Worm (Caenorhabditis elegans) whole organism, L4 larva: ENCODE measurements around the gene teg-1.

Experiments used
- F26F4.8 ChIP-seq: fragments of 200-800 bp; sonication (Bioruptor generic); conservative IDR thresholded peaks from 2 replicates; pipeline ENCODE4 v1.3.6; 2022; ENCODE audit warnings: missing genetic modification characterization, missing compliant biosample characterization
- F37D6.2 ChIP-seq: sonication (generic microtip); optimal IDR thresholded peaks from 2 replicates; lab custom pipeline; 2016; ENCODE audit warnings: mild to moderate bottlenecking, missing genetic modification characterization, missing compliant biosample characterization
- F44E2.7 ChIP-seq: fragments of 200-800 bp; sonication (Bioruptor generic); IDR thresholded peaks from 2 replicates; pipeline ENCODE4 v2.1.2; 2022; ENCODE audit warnings: missing genetic modification characterization, missing compliant biosample characterization
- F49E8.2 ChIP-seq: sonication (generic microtip); optimal IDR thresholded peaks from 2 replicates; lab custom pipeline; 2016; ENCODE audit warnings: missing compliant biosample characterization, mild to moderate bottlenecking, missing genetic modification characterization, borderline replicate concordance
- R02D3.7 ChIP-seq: fragments of 150-350 bp; sonication (generic microtip); optimal IDR thresholded peaks from 3 replicates; lab custom pipeline; 2014; ENCODE audit warnings: missing biosample characterization, missing genetic modification characterization
- T26A8.4 ChIP-seq: fragments of 200-800 bp; sonication (Bioruptor generic); IDR thresholded peaks from 2 replicates; pipeline ENCODE4 v1.3.6; 2022; ENCODE audit warnings: missing genetic modification characterization, missing compliant biosample characterization
- Y48G9A.11 ChIP-seq: fragments of 200-800 bp; sonication (Bioruptor generic); IDR thresholded peaks from 2 replicates; pipeline ENCODE4 v1.3.6; 2022; ENCODE audit warnings: missing genetic modification reagents, missing genetic modification characterization, missing compliant biosample characterization
- Y5F2A.4 ChIP-seq: fragments of 200-800 bp; sonication (Bioruptor generic); optimal IDR thresholded peaks from 2 replicates; lab custom pipeline; 2018; ENCODE audit warnings: mild to moderate bottlenecking, missing genetic modification characterization, missing compliant biosample characterization
- Y75B8A.6 ChIP-seq: fragments of 200-800 bp; sonication (Bioruptor generic); IDR thresholded peaks from 2 replicates; pipeline ENCODE4 v1.3.6; 2022; ENCODE audit warnings: missing genetic modification reagents, missing genetic modification characterization, missing compliant biosample characterization
- ama-1 ChIP-seq: fragments of 150-350 bp; optimal IDR thresholded peaks from 2 replicates; lab custom pipeline; 2014; ENCODE audit warnings: inconsistent platforms, mixed read lengths
- attf-4 ChIP-seq: sonication (generic microtip); optimal IDR thresholded peaks from 3 replicates; lab custom pipeline; 2017; ENCODE audit warnings: missing biosample characterization, missing genetic modification characterization
- ceh-20 ChIP-seq: fragments of 200-800 bp; sonication (Bioruptor generic); IDR thresholded peaks from 2 replicates; pipeline ENCODE4 v1.3.6; 2022; ENCODE audit warnings: missing genetic modification reagents, missing genetic modification characterization, missing compliant biosample characterization
- ceh-62 ChIP-seq: sonication (generic microtip); optimal IDR thresholded peaks from 2 replicates; lab custom pipeline; 2017; ENCODE audit warnings: missing biosample characterization, missing genetic modification characterization
- ceh-82 ChIP-seq: sonication (generic microtip); optimal IDR thresholded peaks from 2 replicates; lab custom pipeline; 2017; ENCODE audit warnings: missing biosample characterization, missing genetic modification characterization
- ces-1 ChIP-seq: fragments of 150-350 bp; sonication (generic microtip); optimal IDR thresholded peaks from 4 replicates; lab custom pipeline; 2014; ENCODE audit warnings: missing biosample characterization, missing genetic modification reagents, missing genetic modification characterization
- daf-12 ChIP-seq: fragments of 150-350 bp; optimal IDR thresholded peaks from 2 replicates; lab custom pipeline; 2014; ENCODE audit warnings: missing biosample characterization, missing genetic modification reagents, missing genetic modification characterization
- daf-8 ChIP-seq: fragments of 200-800 bp; sonication (Bioruptor generic); IDR thresholded peaks from 2 replicates; pipeline ENCODE4 v1.3.6; 2022; ENCODE audit warnings: missing genetic modification characterization, missing compliant biosample characterization
- dmd-8 ChIP-seq: fragments of 200-800 bp; sonication (Bioruptor generic); IDR thresholded peaks from 2 replicates; pipeline ENCODE4 v1.3.6; 2022; ENCODE audit warnings: missing genetic modification characterization, missing compliant biosample characterization
- dmd-9 ChIP-seq: fragments of 200-800 bp; sonication (Bioruptor generic); IDR thresholded peaks from 2 replicates; pipeline ENCODE4 v1.3.6; 2022; ENCODE audit warnings: missing genetic modification reagents, missing genetic modification characterization, missing compliant biosample characterization
- dpl-1 ChIP-seq: fragments of 150-350 bp; optimal IDR thresholded peaks from 2 replicates; lab custom pipeline; 2014; ENCODE audit warnings: missing biosample characterization, missing genetic modification reagents, missing genetic modification characterization
- duxl-1 ChIP-seq: sonication (generic microtip); optimal IDR thresholded peaks from 2 replicates; lab custom pipeline; 2016; ENCODE audit warnings: mild to moderate bottlenecking, missing genetic modification characterization, moderate library complexity, missing compliant biosample characterization; ENCODE audit not compliant: poor library complexity
- dve-1 ChIP-seq: sonication (generic microtip); optimal IDR thresholded peaks from 2 replicates; lab custom pipeline; 2017; ENCODE audit warnings: antibody characterized with exemption, mild to moderate bottlenecking, missing genetic modification characterization, missing compliant biosample characterization; ENCODE audit not compliant: insufficient read depth
- egl-43 ChIP-seq: fragments of 200-800 bp; sonication (Bioruptor generic); IDR thresholded peaks from 2 replicates; pipeline ENCODE4 v1.3.6; 2022; ENCODE audit warnings: missing genetic modification reagents, missing genetic modification characterization, missing compliant biosample characterization
- fkh-10 ChIP-seq: fragments of 150-350 bp; optimal IDR thresholded peaks from 2 replicates; lab custom pipeline; 2014; ENCODE audit warnings: missing biosample characterization, missing genetic modification reagents, missing genetic modification characterization
- hif-1 ChIP-seq, 2 experiments: sonication (generic microtip); optimal IDR thresholded peaks; 2 replicates each; lab custom pipeline; 2016 to 2017; ENCODE audit warnings: missing compliant biosample characterization in 2 of 2, missing genetic modification characterization in 2 of 2, missing genetic modification reagents in 2 of 2, missing genotype in 2 of 2, mild to moderate bottlenecking in 1 of 2
- hlh-11 ChIP-seq: fragments of 200-800 bp; sonication (Bioruptor generic); optimal IDR thresholded peaks from 2 replicates; lab custom pipeline; 2018; ENCODE audit warnings: mild to moderate bottlenecking, missing genetic modification characterization, missing compliant biosample characterization
- jun-1 ChIP-seq: fragments of 150-350 bp; optimal IDR thresholded peaks from 2 replicates; lab custom pipeline; 2014; ENCODE audit warnings: missing biosample characterization, missing genetic modification reagents, missing genetic modification characterization
- lim-7 ChIP-seq: fragments of 200-800 bp; sonication (Bioruptor generic); IDR thresholded peaks from 2 replicates; pipeline ENCODE4 v1.3.6; 2022; ENCODE audit warnings: missing genetic modification characterization, missing compliant biosample characterization
- lin-13 ChIP-seq: fragments of 150-350 bp; optimal IDR thresholded peaks from 2 replicates; lab custom pipeline; 2014; ENCODE audit warnings: missing biosample characterization, missing genetic modification reagents, missing genetic modification characterization
- lin-38 ChIP-seq: fragments of 200-800 bp; sonication (Bioruptor generic); IDR thresholded peaks from 2 replicates; pipeline ENCODE4 v1.3.6; 2022; ENCODE audit warnings: missing genetic modification reagents, missing genetic modification characterization, missing compliant biosample characterization
- mdl-1 ChIP-seq, 2 experiments: fragments of 150-350 bp in 1 of 2; sonication (generic microtip) in 1 of 2; optimal IDR thresholded peaks; 2 replicates each; lab custom pipeline; 2014 to 2017; ENCODE audit warnings: missing biosample characterization in 2 of 2, missing genetic modification characterization in 2 of 2
- mxl-2 ChIP-seq: fragments of 200-800 bp; sonication (Bioruptor generic); conservative IDR thresholded peaks from 2 replicates; pipeline ENCODE4 v1.3.6; 2022; ENCODE audit warnings: missing genetic modification reagents, missing genetic modification characterization, missing compliant biosample characterization
- nhr-11 ChIP-seq: fragments of 150-350 bp; optimal IDR thresholded peaks from 2 replicates; lab custom pipeline; 2014; ENCODE audit warnings: missing biosample characterization, missing genetic modification characterization
- nhr-111 ChIP-seq: fragments of 200-800 bp; sonication (Bioruptor generic); optimal IDR thresholded peaks from 2 replicates; lab custom pipeline; 2018; ENCODE audit warnings: mild to moderate bottlenecking, missing genetic modification characterization, missing compliant biosample characterization
- nhr-237 ChIP-seq: sonication (generic microtip); optimal IDR thresholded peaks from 2 replicates; lab custom pipeline; 2017; ENCODE audit warnings: missing biosample characterization, missing genetic modification characterization
- nhr-76 ChIP-seq: fragments of 150-350 bp; optimal IDR thresholded peaks from 2 replicates; lab custom pipeline; 2014; ENCODE audit warnings: missing biosample characterization, missing genetic modification characterization
- php-3 ChIP-seq: fragments of 200-800 bp; sonication (Bioruptor generic); IDR thresholded peaks from 2 replicates; pipeline ENCODE4 v1.3.6; 2022; ENCODE audit warnings: missing genetic modification reagents, missing genetic modification characterization, missing compliant biosample characterization
- pqm-1 ChIP-seq: sonication (generic microtip); optimal IDR thresholded peaks from 2 replicates; lab custom pipeline; 2017; ENCODE audit warnings: missing biosample characterization, missing genetic modification characterization
- rbr-2 ChIP-seq: sonication (generic microtip); optimal IDR thresholded peaks from 2 replicates; lab custom pipeline; 2016; ENCODE audit warnings: missing genotype, missing genetic modification characterization, missing compliant biosample characterization
- saeg-2 ChIP-seq: fragments of 200-800 bp; sonication (Bioruptor generic); IDR thresholded peaks from 2 replicates; pipeline ENCODE4 v1.3.6; 2022; ENCODE audit warnings: missing genetic modification reagents, missing genetic modification characterization, missing compliant biosample characterization
- sdz-12 ChIP-seq: fragments of 200-800 bp; sonication (Bioruptor generic); optimal IDR thresholded peaks from 2 replicates; lab custom pipeline; 2018; ENCODE audit warnings: mild to moderate bottlenecking, missing genetic modification characterization, missing compliant biosample characterization
- snpc-4 ChIP-seq: fragments of 150-350 bp; optimal IDR thresholded peaks from 2 replicates; lab custom pipeline; 2014; ENCODE audit warnings: missing biosample characterization, missing genetic modification characterization
- spr-1 ChIP-seq: sonication (generic microtip); optimal IDR thresholded peaks from 2 replicates; lab custom pipeline; 2016; ENCODE audit warnings: mild to moderate bottlenecking, missing genetic modification characterization, missing compliant biosample characterization
- spr-3 ChIP-seq: fragments of 200-800 bp; sonication (Bioruptor generic); optimal IDR thresholded peaks from 2 replicates; lab custom pipeline; 2018; ENCODE audit warnings: mild to moderate bottlenecking, missing genetic modification characterization, missing compliant biosample characterization
- tra-1 ChIP-seq: fragments of 200-800 bp; sonication (Bioruptor generic); IDR thresholded peaks from 2 replicates; pipeline ENCODE4 v1.3.6; 2022; ENCODE audit warnings: missing genetic modification reagents, missing genetic modification characterization, missing compliant biosample characterization
- unc-39 ChIP-seq: sonication (generic microtip); optimal IDR thresholded peaks from 2 replicates; lab custom pipeline; 2017; ENCODE audit warnings: missing biosample characterization, missing genetic modification characterization
- unc-62 ChIP-seq, 3 experiments: fragments of 150-350 bp in 1 of 3; sonication (generic microtip); optimal IDR thresholded peaks in 2 of 3; peaks in 1 of 3; 1 replicate in 1 of 3; 2 replicates in 2 of 3; lab custom pipeline; 2014 to 2017; ENCODE audit warnings: missing biosample characterization in 3 of 3, missing genetic modification characterization in 3 of 3, missing genetic modification reagents in 3 of 3, missing genotype in 1 of 3
- vab-7 ChIP-seq: fragments of 200-800 bp; sonication (Bioruptor generic); IDR thresholded peaks from 2 replicates; pipeline ENCODE4 v1.3.6; 2022; ENCODE audit warnings: missing genetic modification reagents, missing genetic modification characterization, missing compliant biosample characterization
- zfp-2 ChIP-seq: sonication (generic microtip); optimal IDR thresholded peaks from 2 replicates; lab custom pipeline; 2016; ENCODE audit warnings: mild to moderate bottlenecking, missing genetic modification characterization, missing compliant biosample characterization
- zfp-3 ChIP-seq: fragments of 200-800 bp; sonication (Bioruptor generic); conservative IDR thresholded peaks from 2 replicates; pipeline ENCODE4 v1.3.6; 2022; ENCODE audit warnings: missing genetic modification reagents, missing genetic modification characterization, missing compliant biosample characterization
- zip-2 ChIP-seq: fragments of 150-350 bp; optimal IDR thresholded peaks from 2 replicates; lab custom pipeline; 2014; ENCODE audit warnings: missing biosample characterization, missing genetic modification characterization
- ztf-11 ChIP-seq: fragments of 150-350 bp; optimal IDR thresholded peaks from 2 replicates; lab custom pipeline; 2014; ENCODE audit warnings: missing biosample characterization, missing genetic modification characterization

teg-1 gene

DNA sequence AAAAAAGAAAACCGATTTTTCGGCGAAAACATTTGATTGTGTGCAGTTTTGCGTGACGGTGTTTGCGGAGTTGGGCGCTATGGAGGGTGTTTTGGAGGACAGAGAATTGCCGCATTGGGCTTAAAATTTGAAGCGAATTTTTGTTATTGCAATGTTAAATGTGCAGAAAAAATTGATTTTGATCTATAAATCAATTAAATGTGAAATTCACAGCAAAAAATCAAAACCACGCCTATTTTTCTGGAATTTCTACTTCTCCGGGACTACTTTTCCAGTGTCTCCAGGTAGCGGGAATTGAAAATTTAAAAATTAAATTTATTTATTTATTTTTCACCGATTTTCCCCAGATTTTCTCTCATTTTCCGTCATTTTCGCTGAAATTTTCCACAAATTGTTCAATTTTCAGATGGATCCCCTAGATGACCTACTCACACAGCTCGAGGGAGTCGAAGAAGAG lies 839 bp downstream of the teg-1 start, which contains the start of gene mcm-10 (continued):
- TF ChIP-seq lim-7 (GFP tag; lab: Robert Waterston, UW) (no peak), egl-43 (GFP tag; lab: Robert Waterston, UW) (0 out of 2 replicates have a peak, but pooled peaks have one; percentile 49), mdl-1 (tag; optimal IDR thresholded peaks at IDR 0.05; lab: Kevin White, UChicago) (no peak), F37D6.2 (tag; lab: Kevin White, UChicago) (peak; percentile 34), pqm-1 (tag; lab: Kevin White, UChicago) (no peak), fkh-10 (GFP tag; lab: Kevin White, UChicago) (peak; percentile 32), mxl-2 (GFP tag; lab: Robert Waterston, UW) (no peak), dpl-1 (peak; percentile 90), snpc-4 (tag; lab: Kevin White, UChicago) (no peak), vab-7 (GFP tag; lab: Robert Waterston, UW) (peak; percentile 68), F26F4.8 (no peak), T26A8.4 (GFP tag; lab: Robert Waterston, UW) (no peak), lin-13 (GFP tag; lab: Kevin White, UChicago) (no peak), ceh-62 (tag; lab: Kevin White, UChicago) (no peak), hif-1 (tag; optimal IDR thresholded peaks at IDR 0.05; lab: Kevin White, UChicago) (peak in 1 of 2 experiments; percentile 92), zip-2 (tag; lab: Kevin White, UChicago) (no peak), spr-1 (tag; lab: Kevin White, UChicago) (peak; percentile 13), ztf-11 (tag; lab: Kevin White, UChicago) (no peak), dmd-8 (GFP tag; lab: Robert Waterston, UW) (no peak), duxl-1 (tag; lab: Kevin White, UChicago) (no peak), nhr-111 (GFP tag; lab: Kevin White, UChicago) (no peak), zfp-2 (tag; lab: Kevin White, UChicago) (no peak), jun-1 (tag; lab: Kevin White, UChicago) (no peak), unc-62 (GFP tag; optimal IDR thresholded peaks at IDR 0.05 in 1 of 2; lab: Kevin White, UChicago) (no peak), unc-62 (tag; optimal IDR thresholded peaks at IDR 0.05; lab: Kevin White, UChicago) (no peak), Y5F2A.4 (GFP tag; lab: Kevin White, UChicago) (no peak), Y75B8A.6 (GFP tag; lab: Robert Waterston, UW) (no peak), Y48G9A.11 (GFP tag; lab: Robert Waterston, UW) (no peak), zfp-3 (GFP tag; lab: Robert Waterston, UW) (no peak), tra-1 (GFP tag; lab: Robert Waterston, UW) (no peak), daf-8 (GFP tag; lab: Robert Waterston, UW) (no peak), ceh-82 (no peak), ama-1 (lab: Kevin White, UChicago) (no peak), dmd-9 (GFP tag; lab: Robert Waterston, UW) (peak; percentile 44; the same call in 1 of the 2 replicates), lin-38 (GFP tag; lab: Robert Waterston, UW) (peak; percentile 62), nhr-11 (tag; lab: Kevin White, UChicago) (peak; percentile 29), spr-3 (no peak), daf-12 (tag; lab: Kevin White, UChicago) (no peak), hlh-11 (tag; lab: Kevin White, UChicago) (no peak), php-3 (GFP tag; lab: Robert Waterston, UW) (no peak), nhr-237 (tag; lab: Kevin White, UChicago) (no peak), rbr-2 (tag; lab: Kevin White, UChicago) (peak; percentile 73), saeg-2 (GFP tag; lab: Robert Waterston, UW) (no peak), ces-1 (peak; percentile 1), nhr-76 (tag; lab: Kevin White, UChicago) (no peak), dve-1 (tag; lab: Kevin White, UChicago) (peak; percentile 65), R02D3.7 (tag; lab: Kevin White, UChicago) (no peak), unc-39 (no peak), F49E8.2 (no peak), F44E2.7 (GFP tag; lab: Robert Waterston, UW) (no peak), attf-4 (tag; lab: Kevin White, UChicago) (no peak), ceh-20 (no peak), sdz-12 (no peak)
